Fruit fly (Drosophila melanogaster): ENCODE results near the gene Ulp1.

Ulp1 gene

dm6 chrX:19183121-19183520 is 24.9 kb downstream of the Ulp1 start, which contains the start of gene CG33253 (continued):
- TF ChIP-seq CG3281 (GFP tag; optimal IDR thresholded peaks at IDR 0.05) (no peak), pan (optimal IDR thresholded peaks at IDR 0.05) (peak in 1 of 2 experiments; percentile 33), pan (GFP tag; optimal IDR thresholded peaks at IDR 0.05 in 1 of 2, IDR thresholded peaks at IDR 0.05 in 1 of 2) (peak in 1 of 2 experiments; percentile 9), HLHmδ (GFP tag; optimal IDR thresholded peaks at IDR 0.05) (no peak), NFAT (GFP tag; IDR thresholded peaks at IDR 0.05) (no peak), p53 (GFP tag; optimal IDR thresholded peaks at IDR 0.05) (no peak), CG17829 (tag; optimal IDR thresholded peaks at IDR 0.05) (peak; percentile 2), row (GFP tag; IDR thresholded peaks at IDR 0.05) (0 out of 3 replicates have a peak, but pooled peaks have one; percentile 37), CG18262 (tag; optimal IDR thresholded peaks at IDR 0.05) (peak; percentile 44), gt (GFP tag; IDR thresholded peaks at IDR 0.05) (no peak), Abd-B (GFP tag; optimal IDR thresholded peaks at IDR 0.05) (no peak), CG10543 (GFP tag; optimal IDR thresholded peaks at IDR 0.05) (no peak), Hr51 (GFP tag; optimal IDR thresholded peaks at IDR 0.05) (no peak), CG10979 (tag; optimal IDR thresholded peaks at IDR 0.05) (peak; percentile 11), tap (tag; optimal IDR thresholded peaks at IDR 0.05) (no peak), usp (GFP tag; optimal IDR thresholded peaks at IDR 0.05) (no peak), HmgD (GFP tag; optimal IDR thresholded peaks at IDR 0.05) (no peak), CG2199 (GFP tag; IDR thresholded peaks at IDR 0.05) (no peak), D19B (GFP tag; optimal IDR thresholded peaks at IDR 0.05) (peak; percentile 27), CG7556 (GFP tag; optimal IDR thresholded peaks at IDR 0.05) (peak; percentile 17)

DNA sequence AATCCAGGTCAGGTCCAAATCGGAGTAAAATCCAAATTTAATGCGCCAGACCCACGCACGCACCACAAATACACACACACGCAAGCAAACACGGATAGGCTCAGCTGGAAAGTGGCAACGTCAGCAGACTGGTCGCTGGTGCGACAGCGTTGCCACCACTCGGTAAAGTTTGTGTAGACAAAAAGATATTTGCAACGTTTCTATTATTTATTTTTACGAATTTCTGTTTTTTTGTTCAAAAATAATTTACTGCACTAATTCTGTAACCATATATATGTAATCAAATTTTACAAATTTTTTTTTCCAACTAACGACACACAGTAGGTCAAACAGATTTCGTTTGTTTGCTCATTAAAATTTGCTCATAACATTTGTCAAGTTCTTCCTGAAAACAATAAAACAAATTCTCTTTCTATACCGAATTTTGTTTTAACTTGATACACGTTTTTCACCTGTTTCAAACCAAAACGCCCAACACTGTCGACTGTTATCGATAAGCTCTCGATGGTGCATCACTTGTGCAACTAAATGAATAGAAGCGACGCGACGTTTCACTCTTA is 28.2 kb downstream of the Ulp1 start, which contains the start of the genes CG7556 and CG7453:
Gene CG7556, minus strand, starts transcription at position 135 of the 560 bp plus-strand sequence.
Gene CG7453, plus strand, starts transcription at position 478 of the 560 bp plus-strand sequence.
- TF ChIP-seq Xbp1 (GFP tag; optimal IDR thresholded peaks at IDR 0.05) (peak; percentile 84), toy (GFP tag; IDR thresholded peaks at IDR 0.05) (no peak), grau (tag; optimal IDR thresholded peaks at IDR 0.05) (peak; percentile 76), eyg (GFP tag; optimal IDR thresholded peaks at IDR 0.05) (peak; percentile 19), fd102C (GFP tag; optimal IDR thresholded peaks at IDR 0.05) (no peak), MTF-1 (GFP tag; optimal IDR thresholded peaks at IDR 0.05; ENCODE audit: borderline replicate concordance) (no peak), Awh (GFP tag; IDR thresholded peaks at IDR 0.05) (no peak), CG2129 (GFP tag; IDR thresholded peaks at IDR 0.05; ENCODE audit: partially characterized antibody) (no peak), CG15601 (tag; optimal IDR thresholded peaks at IDR 0.05) (peak; percentile 68), Eip74EF (GFP tag; optimal IDR thresholded peaks at IDR 0.05) (peak in 1 of 2 experiments; percentile 51), al (GFP tag; IDR thresholded peaks at IDR 0.05) (0 out of 2 replicates have a peak, but pooled peaks have one; percentile 16), fu2 (GFP tag; optimal IDR thresholded peaks at IDR 0.05) (peak; percentile 79), Jarid2 (GFP tag; optimal IDR thresholded peaks at IDR 0.05) (peak; percentile 45), CG6689 (GFP tag; IDR thresholded peaks at IDR 0.05) (peak; percentile 76), pan (optimal IDR thresholded peaks at IDR 0.05) (no peak), pan (GFP tag; optimal IDR thresholded peaks at IDR 0.05 in 1 of 2, IDR thresholded peaks at IDR 0.05 in 1 of 2) (peak in 1 of 2 experiments; percentile 35), org-1 (GFP tag; optimal IDR thresholded peaks at IDR 0.05) (peak; percentile 22), gro (GFP tag; optimal IDR thresholded peaks at IDR 0.05) (peak; percentile 66), CG10462 (GFP tag; optimal IDR thresholded peaks at IDR 0.05) (peak; percentile 59), Vsx1 (GFP tag; optimal IDR thresholded peaks at IDR 0.05) (no peak), CG8924 (tag; optimal IDR thresholded peaks at IDR 0.05) (peak; percentile 61), CG17186 (GFP tag; optimal IDR thresholded peaks at IDR 0.05) (peak; percentile 23), CG1647 (GFP tag; optimal IDR thresholded peaks at IDR 0.05) (peak; percentile 48), pb (GFP tag; optimal IDR thresholded peaks at IDR 0.05) (peak; percentile 45), zen (tag; optimal IDR thresholded peaks at IDR 0.05) (peak; percentile 22), mld (GFP tag; IDR thresholded peaks at IDR 0.05; ENCODE audit: partially characterized antibody) (no peak), Dp (GFP tag; optimal IDR thresholded peaks at IDR 0.05) (peak; percentile 14), lmd (GFP tag; IDR thresholded peaks at IDR 0.05) (peak; percentile 56), unpg (GFP tag; optimal IDR thresholded peaks at IDR 0.05) (peak; percentile 65), danr (GFP tag; IDR thresholded peaks at IDR 0.05) (0 out of 2 replicates have a peak, but pooled peaks have one; percentile 5), phol (tag; optimal IDR thresholded peaks at IDR 0.05) (peak; percentile 80)

Measured in whole organism, embryonic.